Fruit fly (Drosophila melanogaster) whole organism, larva: ENCODE results near the gene CG31807.
A peak's percentile ranks its signal among the peaks of the same experiment; 100 is the strongest.

Experiments used
- noc ChIP-seq: fragments of 200-800 bp; sonication (Bioruptor generic); optimal IDR thresholded peaks from 3 replicates; lab custom pipeline; 2019; ENCODE audit warnings: missing biosample characterization, mild to moderate bottlenecking, missing genetic modification characterization, moderate library complexity

Gene CG31807

DNA sequence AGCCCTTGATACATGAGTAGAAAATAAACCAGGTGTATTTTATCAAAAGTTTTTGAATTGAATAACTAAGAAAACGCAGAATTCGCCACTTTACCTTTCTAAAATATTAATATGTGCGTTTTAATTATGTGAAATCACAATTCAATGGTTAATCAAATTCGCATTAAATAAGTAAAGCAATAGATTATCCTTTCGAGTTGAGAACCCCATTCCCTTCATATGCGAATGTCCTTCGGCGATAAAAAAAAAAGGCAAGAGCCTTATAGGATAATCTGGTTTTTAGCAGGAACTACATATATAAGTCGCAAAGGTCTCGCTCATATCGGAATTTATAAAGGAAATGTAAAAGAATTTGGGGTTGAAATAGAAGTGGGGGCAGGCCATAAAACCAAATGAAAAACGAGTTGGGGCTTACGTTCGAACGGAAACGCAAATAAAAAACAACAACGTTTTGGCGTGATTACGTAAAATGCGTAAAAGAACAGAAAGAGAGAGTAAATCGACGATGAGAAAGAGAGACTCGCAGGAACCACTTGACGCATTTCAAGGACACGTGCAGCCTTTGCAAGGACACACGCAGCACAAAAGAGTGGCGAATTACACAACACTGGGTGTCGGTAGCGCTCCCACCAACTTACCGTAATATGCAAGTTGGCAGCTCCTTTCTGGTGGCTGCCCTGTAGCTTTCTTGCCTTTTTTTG, 31.5 kb upstream of the CG31807 start:
- no peak for TF ChIP-seq noc (tag; lab: Kevin White, UChicago)

DNA sequence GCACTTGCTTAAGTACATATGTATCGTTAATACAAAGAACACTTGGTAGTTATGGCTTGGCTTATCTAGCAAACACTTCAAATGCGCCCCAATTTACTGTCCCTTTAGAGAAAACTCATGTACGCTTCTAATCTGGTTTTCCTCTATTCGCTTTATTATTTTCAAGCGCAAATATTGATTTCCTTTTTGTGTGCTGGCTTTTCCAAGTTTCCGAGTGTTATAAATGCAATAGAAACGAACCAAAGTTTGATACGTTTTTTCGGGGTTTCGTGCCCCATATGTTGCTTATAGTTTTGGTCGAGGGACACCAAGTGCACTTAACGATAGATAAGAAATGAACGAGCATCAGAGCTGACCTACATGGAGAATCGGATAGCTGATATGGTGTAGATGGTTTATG, 30.1 kb upstream of the CG31807 start:
- no peak for TF ChIP-seq noc (tag; lab: Kevin White, UChicago)

DNA sequence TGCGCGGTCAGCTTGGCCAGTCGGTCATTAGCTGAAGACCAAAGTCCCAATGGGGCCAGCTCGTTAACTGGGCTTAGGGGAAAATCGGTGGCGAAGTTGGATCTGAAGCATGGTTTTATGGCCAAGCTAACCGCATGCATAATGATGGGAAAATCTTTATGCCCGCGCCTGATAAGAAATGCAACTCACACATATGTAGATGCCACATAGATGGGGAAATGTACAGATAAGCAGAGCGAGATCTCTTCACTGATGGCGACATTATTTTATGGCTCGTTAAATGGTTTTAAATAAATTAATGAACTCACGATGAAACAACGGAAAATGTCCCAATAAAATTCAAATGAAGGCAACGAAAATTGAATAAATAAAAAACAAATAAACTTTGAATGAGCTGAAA, 28.1 kb upstream of the CG31807 start:
- no peak for TF ChIP-seq noc (tag; lab: Kevin White, UChicago)

DNA sequence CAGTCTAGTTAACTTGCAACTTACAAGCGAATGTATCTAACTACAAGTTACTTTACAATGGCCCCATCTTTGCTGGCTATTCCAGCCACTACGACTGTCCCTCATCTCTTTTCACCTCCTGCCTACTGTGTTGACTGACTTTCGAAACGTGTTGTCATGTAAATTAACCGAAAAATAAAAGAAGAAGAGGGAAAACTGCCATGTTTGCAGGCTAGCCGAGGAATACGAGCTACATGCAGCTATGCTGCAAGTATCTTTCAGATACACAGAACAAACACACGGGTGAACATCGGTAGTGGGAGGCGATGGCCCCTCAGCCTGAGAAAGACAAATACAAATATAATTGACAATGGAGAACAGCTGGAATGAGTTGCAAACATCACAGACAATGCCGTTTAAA, 26.9 kb upstream of the CG31807 start:
- TF ChIP-seq noc (tag; lab: Kevin White, UChicago): no peak

DNA sequence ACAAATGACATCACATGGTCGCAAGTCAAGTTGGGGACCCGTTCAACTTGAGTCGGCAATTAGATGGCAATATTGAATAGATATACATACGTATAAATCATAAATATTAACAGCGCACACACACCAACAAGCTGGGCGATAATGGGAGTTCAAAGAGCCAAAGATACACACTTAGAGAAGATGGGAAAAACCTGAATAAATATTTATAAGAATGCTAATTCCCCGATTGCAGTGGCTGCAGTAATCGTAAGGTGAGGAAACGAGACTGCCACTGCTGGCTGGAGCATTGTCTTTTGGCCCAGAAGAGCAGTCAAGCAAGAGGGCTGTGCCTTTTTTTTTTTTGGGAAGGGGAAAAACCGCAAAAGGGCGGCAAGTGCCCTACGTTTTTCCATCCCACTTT, 26.4 kb upstream of the CG31807 start:
- no peak for TF ChIP-seq noc (tag; lab: Kevin White, UChicago)

DNA sequence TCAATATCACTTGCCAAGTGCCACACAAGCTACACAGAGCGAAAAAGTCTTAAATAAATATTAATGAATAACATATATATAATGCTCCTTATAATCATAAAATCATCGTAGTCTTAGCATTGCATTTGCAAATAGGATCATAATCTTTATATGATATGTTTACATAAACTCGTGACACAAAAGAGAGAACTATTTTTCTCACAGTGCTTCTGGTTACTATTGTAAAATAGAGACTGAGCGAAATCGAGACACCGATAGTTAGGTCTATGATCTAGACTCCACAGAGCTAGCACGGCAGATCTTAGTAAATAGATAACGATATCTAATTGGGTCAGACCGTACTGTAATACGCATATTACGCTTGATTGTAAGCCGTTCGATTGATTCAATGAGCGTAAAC, 25.9 kb upstream of the CG31807 start:
- no peak for TF ChIP-seq noc (tag; lab: Kevin White, UChicago)

DNA sequence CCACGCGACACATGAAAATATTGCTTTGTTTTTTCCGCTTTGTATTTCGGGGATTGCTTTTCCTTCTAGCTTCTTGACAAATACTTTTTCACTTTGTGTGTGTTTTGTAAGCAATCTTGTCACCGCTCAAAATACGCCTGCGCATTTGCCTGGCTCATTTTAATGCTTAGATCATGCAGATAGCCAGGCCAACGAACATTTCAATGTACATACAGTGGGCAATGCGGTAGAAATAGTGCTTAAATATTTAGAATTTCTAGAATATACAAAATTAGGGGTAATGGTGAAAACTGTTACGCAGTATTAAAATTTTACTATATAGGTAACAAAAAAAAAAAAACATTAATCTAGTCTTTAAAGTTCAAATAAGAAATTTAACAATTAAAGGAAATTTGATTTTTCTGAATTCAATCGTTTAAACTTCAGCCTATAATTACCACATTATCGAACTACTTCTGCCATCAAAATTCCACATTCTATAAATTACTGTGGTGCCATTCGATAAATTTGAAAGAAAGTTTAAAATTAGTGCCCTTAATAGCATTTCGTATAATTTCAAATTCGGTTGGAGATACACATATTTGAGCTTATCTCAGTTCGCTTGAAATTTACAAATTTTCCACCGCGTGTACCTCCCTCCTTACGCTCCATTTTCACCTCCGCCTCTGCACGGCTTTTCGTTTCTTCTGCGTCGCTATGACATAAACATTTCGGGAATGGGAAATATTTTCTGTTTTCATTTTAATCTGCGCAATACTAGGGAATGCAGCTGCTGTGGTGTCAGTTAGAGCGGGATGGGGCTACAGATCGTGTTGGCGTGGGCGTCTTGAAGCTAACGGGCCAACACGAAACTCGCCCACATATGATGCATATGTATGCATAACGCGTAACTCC, 23.3 kb upstream of the CG31807 start:
- TF ChIP-seq noc (tag; lab: Kevin White, UChicago): no peak

DNA sequence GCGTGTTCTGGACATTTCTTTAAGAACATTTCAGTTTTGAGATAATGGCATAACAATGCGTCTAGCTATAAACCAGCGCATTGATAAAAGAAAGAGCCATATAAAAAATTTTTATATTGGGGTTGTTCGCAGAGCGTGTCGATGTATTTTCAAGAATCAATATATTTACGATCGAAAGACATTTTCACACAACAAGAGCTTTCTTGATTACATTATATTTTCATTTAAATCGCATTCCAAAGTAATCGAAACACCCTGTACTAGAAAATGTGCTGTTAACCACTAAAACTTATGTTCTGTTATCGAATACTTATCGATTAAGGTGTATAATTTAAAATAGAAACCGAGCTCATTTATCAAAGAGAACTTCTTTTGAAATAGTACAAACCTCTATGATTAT, 19.9 kb upstream of the CG31807 start:
- TF ChIP-seq noc (tag; lab: Kevin White, UChicago): no peak

DNA sequence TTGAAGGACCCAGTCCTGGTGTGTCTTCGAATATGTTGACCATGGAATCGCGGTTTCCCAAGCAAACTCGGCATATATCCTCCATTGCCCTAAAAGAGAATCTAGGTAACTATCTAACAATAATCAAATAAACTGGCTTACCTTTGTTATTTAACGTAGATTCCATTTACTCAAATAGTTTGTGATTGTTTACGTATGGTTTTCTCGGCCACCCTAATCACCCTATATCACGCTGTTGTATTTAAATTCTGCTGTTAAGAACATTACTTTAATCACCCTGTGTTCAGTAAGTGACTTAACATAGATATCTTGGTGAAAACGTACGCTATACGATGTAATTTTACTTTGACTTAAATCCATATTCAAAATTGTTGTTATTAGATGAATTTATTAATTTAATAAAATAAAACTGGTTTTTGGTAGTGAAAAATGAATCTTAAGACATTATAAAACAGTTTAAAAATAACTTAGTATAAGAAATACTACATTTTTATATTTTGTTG, 19.3 kb upstream of the CG31807 start:
- no peak for TF ChIP-seq noc (tag; lab: Kevin White, UChicago)

DNA sequence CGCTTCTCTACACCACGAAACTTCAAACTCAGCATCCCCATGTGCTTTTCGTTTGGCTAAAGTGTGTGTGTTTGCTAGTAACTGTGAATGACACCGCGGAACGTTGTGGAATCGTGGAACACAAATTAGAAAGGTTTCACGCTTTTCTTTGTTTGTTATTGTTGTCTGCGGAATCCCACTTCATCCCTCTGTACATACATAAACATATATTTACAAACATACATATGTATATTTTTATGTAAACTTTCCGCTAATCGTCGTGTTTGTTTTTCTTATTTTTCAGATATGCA, 6.8 kb upstream of the CG31807 start:
- TF ChIP-seq noc (tag; lab: Kevin White, UChicago): no peak

DNA sequence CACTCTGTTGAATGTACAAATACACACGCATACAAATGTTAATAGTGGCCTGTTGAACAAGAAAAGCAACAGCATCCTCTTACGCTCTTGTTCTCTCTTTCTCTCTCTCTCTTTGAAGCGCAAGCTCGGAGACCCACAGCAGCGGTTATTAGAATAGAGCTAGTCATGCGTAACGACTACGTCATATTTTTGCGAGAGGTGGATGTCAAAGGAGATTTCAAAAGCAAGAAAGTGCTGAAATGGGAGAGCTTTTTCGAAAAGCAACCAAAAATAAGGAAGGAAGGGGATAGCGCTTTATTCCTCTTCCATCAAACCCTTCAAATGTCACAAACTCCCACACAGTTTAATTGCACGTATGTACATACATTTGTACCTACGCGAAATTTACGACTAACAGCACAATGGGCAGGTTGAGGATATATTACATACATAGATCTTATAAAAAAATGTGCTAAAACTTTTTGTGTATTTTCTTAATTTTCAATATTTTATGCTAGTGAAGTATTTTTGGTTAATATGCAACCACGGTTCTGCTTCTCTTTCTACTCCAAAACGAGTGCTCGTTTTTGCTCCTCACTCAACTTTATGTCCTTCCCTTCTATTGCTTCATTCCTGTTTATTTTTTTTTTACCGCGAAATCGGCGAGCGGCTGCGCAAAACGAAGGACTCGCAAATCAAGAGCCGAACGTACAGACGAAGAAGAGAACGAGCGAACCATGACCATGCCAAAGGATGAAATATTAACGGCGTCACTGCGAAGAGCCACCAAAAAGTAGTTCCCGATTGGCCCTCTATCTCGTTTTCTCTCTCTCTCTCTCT, 6.2 kb upstream of the CG31807 start:
- TF ChIP-seq noc (tag; lab: Kevin White, UChicago): no peak

DNA sequence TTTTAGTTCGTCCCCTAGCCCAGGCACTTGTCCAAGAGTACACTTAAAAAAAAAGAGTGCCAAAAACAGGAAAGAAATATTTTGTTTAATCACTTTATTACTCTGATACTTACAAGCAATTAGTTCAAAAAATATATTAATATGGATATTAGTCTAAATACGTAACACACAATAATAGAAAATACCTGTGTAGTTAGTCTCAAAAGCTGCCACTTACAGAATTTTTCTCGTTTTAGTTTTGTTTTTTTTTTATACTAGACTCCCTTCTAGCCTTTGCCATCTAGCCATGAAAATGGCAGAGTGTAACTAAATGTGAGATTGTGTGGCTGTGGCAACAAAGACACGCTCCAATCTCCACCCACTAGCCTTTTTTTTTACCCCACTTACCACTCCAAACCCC, 4.1 kb upstream of the CG31807 start:
- TF ChIP-seq noc (tag; lab: Kevin White, UChicago): no peak

DNA sequence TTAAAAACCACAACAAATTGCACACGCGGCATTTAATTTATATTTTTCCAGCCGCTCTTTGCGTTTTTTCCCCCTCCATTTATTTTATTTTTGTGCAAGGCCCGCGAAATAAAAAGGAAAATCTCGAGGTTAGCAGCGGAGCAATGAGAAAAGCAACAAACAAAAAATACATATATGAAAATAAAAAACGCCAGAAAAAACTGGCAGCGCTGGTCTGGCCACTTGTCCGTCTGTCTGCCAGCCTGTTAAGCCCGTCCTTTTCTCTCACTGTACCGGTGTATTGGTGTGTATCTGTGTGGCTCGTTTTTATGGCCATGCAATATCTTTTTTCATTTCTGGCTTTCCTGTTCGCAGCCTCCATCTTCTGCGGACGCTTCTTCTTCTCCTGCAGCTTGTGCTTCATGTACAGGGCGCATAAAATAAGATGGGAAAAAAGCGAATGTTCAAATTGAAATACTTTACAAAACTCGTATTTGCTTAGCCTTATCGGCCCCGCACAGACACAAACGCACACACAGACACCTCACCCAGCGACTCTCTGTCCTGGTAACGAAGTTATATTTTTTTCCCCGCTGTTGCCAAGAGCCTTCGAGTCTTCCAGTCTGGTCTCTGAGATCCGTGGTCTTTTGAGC, 2.7 kb upstream of the CG31807 start:
- no peak for TF ChIP-seq noc (tag; lab: Kevin White, UChicago)

DNA sequence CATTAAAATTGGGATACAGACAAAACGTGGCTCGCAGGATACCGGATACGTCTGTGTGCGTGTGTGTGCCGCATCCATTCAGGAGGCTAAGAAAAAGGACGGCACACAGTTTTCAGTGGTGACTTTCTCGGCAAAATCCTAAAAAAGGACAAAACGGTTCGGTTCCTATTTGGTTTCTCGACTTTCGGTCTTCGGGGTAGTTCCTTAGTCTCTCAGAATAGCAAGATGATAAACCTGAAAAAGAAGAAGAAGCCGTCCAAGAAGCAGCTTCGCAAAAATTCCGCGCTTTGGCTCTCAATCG, 1.8 kb upstream of the CG31807 start:
- no peak for TF ChIP-seq noc (tag; lab: Kevin White, UChicago)

DNA sequence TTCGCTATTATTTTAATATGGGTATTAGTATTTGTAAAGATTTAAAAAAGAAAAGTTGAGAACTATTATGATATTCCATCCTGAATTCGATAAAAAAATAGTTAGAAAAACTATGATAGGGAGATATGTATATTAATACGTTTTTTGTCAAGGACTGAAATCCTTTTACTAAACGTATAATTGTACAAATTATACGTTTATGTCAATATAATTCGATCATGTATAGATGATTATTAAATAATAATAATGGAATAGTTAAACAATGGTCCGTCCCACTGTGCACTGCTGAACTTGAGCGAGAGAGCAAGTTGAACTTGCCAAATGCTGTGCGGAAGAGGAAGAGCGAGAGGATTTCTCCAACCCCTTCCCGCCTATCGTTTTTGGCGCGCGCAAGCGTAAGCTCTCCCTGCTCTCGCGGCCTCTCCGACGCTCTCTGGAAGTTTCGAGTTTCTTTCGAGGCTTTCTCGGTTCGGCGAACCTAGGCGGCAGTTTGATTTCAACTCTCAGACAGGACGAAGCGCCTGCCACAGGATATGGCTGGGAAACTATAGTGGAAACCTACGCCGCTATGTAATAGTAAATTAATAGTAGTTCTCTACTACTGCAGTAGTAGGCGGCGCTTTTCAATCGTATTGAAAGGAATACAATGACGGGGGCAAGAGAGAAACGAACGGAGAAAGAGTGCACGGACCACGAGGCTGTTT, 1.3 kb upstream of the CG31807 start:
- peak; percentile 16 for TF ChIP-seq noc (tag; lab: Kevin White, UChicago)
